Worm (Caenorhabditis elegans): ENCODE data around the gene C56C10.4.

DNA sequence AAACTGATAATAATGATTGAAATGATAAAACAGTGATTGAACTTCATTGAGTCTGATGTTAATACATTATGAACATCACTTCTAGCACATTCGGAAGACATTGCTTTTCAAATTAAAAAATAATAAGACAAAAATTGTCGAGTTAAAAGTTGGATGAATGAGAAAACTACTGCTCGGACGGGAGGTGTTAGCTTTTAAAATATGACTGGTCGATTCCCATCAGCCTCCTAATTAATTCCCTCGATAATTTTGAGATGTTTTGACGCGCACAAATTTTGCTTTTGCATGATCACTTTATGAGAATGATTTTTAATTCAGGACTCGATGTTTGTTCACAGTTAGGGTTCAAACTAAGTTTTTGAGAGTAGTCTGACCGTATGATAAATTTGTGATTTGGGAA lies 9.2 kb upstream of the C56C10.4 start, which contains the start of gene sra-28:
- TF ChIP-seq ceh-82 (tag; optimal IDR thresholded peaks at IDR 0.05) (no peak), pqm-1 (tag; optimal IDR thresholded peaks at IDR 0.05) (no peak), nhr-28 (tag; optimal IDR thresholded peaks at IDR 0.05) (no peak), pha-4 (GFP tag; IDR thresholded peaks at IDR 0.05) (no peak), pha-4 (tag; optimal IDR thresholded peaks at IDR 0.05) (no peak), ceh-20 (GFP tag; IDR thresholded peaks at IDR 0.05) (no peak), ztf-11 (tag; optimal IDR thresholded peaks at IDR 0.05) (no peak), nhr-102 (tag; optimal IDR thresholded peaks at IDR 0.05) (no peak), zag-1 (tag; optimal IDR thresholded peaks at IDR 0.05) (no peak), unc-62 (GFP tag; optimal IDR thresholded peaks at IDR 0.05 in 1 of 2) (no peak), unc-62 (tag; optimal IDR thresholded peaks at IDR 0.05) (no peak), attf-4 (tag; optimal IDR thresholded peaks at IDR 0.05) (no peak), hlh-30 (tag; optimal IDR thresholded peaks at IDR 0.05; ENCODE audit: insufficient read depth) (no peak)
